Worm (Caenorhabditis elegans) whole organism, L4/young adult: Measurements from ENCODE around the gene lys-4.

Experiments used
- W03F9.2 ChIP-seq: fragments of 150-350 bp; optimal IDR thresholded peaks from 2 replicates; lab custom pipeline; 2014; ENCODE audit warnings: missing biosample characterization, missing genetic modification characterization
- dao-5 ChIP-seq: sonication (generic microtip); optimal IDR thresholded peaks from 2 replicates; lab custom pipeline; 2016; ENCODE audit warnings: missing genotype, missing genetic modification characterization, moderate library complexity, missing compliant biosample characterization
- him-1 ChIP-seq: sonication (generic microtip); optimal IDR thresholded peaks from 2 replicates; lab custom pipeline; 2016; ENCODE audit warnings: missing genotype, missing genetic modification reagents, missing genetic modification characterization, missing compliant biosample characterization

- TF ChIP-seq him-1, result no peak
- no peak for TF ChIP-seq W03F9.2
- TF ChIP-seq dao-5 (tag; lab: Kevin White, UChicago), result no peak
These were observed 23.3 kb downstream of the lys-4 start for ce11 chrIV:11599717-11600116.
